Worm (Caenorhabditis elegans) whole organism, L1 larva: ENCODE measurements around the gene nhr-283.
"Not testable (repeated sequence)": the region's sequence is repeated elsewhere in the genome, so short reads cannot be mapped to it uniquely, and the experiment has no call there.

Source experiments
- C16A3.4 ChIP-seq: fragments of 150-350 bp; optimal IDR thresholded peaks from 2 replicates; lab custom pipeline; 2014; ENCODE audit warnings: missing biosample characterization, missing genetic modification characterization
- F16B12.6 ChIP-seq: fragments of 150-350 bp; optimal IDR thresholded peaks from 2 replicates; lab custom pipeline; 2014; ENCODE audit warnings: missing biosample characterization, missing genetic modification characterization
- Y116A8C.19 ChIP-seq: sonication (generic microtip); optimal IDR thresholded peaks from 2 replicates; lab custom pipeline; 2016; ENCODE audit warnings: missing compliant biosample characterization, missing genetic modification characterization, borderline replicate concordance
- aha-1 ChIP-seq: fragments of 150-350 bp; optimal IDR thresholded peaks from 2 replicates; lab custom pipeline; 2014; ENCODE audit warnings: missing biosample characterization, missing genetic modification characterization
- alr-1 ChIP-seq: fragments of 200-800 bp; sonication (Bioruptor generic); optimal IDR thresholded peaks from 2 replicates; lab custom pipeline; 2018; ENCODE audit warnings: borderline replicate concordance, mild to moderate bottlenecking, missing genetic modification characterization, missing compliant biosample characterization
- aly-2 ChIP-seq: fragments of 150-350 bp; optimal IDR thresholded peaks from 2 replicates; lab custom pipeline; 2014; ENCODE audit warnings: missing biosample characterization, missing genetic modification characterization
- dsc-1 ChIP-seq: sonication (generic microtip); optimal IDR thresholded peaks from 2 replicates; lab custom pipeline; 2016; ENCODE audit warnings: mild to moderate bottlenecking, missing genetic modification characterization, missing compliant biosample characterization
- egl-27 ChIP-seq, 2 experiments: fragments of 150-350 bp in 1 of 2; sonication (generic microtip); optimal IDR thresholded peaks; 3 replicates each; lab custom pipeline; 2017 to 2018; ENCODE audit warnings: missing biosample characterization in 2 of 2, missing genetic modification characterization in 2 of 2, missing genetic modification reagents in 2 of 2
- elt-2 ChIP-seq: sonication (generic microtip); optimal IDR thresholded peaks from 2 replicates; lab custom pipeline; 2016; ENCODE audit warnings: missing genetic modification characterization, mild to moderate bottlenecking, inconsistent platforms, missing compliant biosample characterization, missing genetic modification reagents
- fkh-8 ChIP-seq: sonication (generic microtip); optimal IDR thresholded peaks from 2 replicates; lab custom pipeline; 2016; ENCODE audit warnings: mild to moderate bottlenecking, missing genetic modification characterization, missing compliant biosample characterization
- grh-1 ChIP-seq: fragments of 200-800 bp; sonication (Bioruptor generic); IDR thresholded peaks from 2 replicates; pipeline ENCODE4 v1.3.6; 2022; ENCODE audit warnings: missing genetic modification reagents, missing genetic modification characterization, missing compliant biosample characterization
- hpl-2 ChIP-seq: fragments of 150-350 bp; optimal IDR thresholded peaks from 2 replicates; lab custom pipeline; 2014; ENCODE audit warnings: missing biosample characterization, missing genetic modification reagents, missing genetic modification characterization
- irx-1 ChIP-seq: sonication (generic microtip); optimal IDR thresholded peaks from 2 replicates; lab custom pipeline; 2016; ENCODE audit warnings: missing genetic modification characterization, missing compliant biosample characterization
- isw-1 ChIP-seq: fragments of 200-800 bp; sonication (Bioruptor generic); IDR thresholded peaks from 2 replicates; pipeline ENCODE4 v1.3.6; 2022; ENCODE audit warnings: missing genetic modification characterization, missing compliant biosample characterization
- jun-1 ChIP-seq: fragments of 150-350 bp; optimal IDR thresholded peaks from 2 replicates; lab custom pipeline; 2014; ENCODE audit warnings: missing biosample characterization, missing genetic modification reagents, missing genetic modification characterization
- lin-13 ChIP-seq: fragments of 150-350 bp; optimal IDR thresholded peaks from 2 replicates; lab custom pipeline; 2014; ENCODE audit warnings: missing biosample characterization, missing genetic modification reagents, missing genetic modification characterization
- lin-14 ChIP-seq: fragments of 200-800 bp; sonication (Bioruptor generic); optimal IDR thresholded peaks from 2 replicates; lab custom pipeline; 2018; ENCODE audit warnings: mild to moderate bottlenecking, missing genetic modification characterization, moderate library complexity, missing compliant biosample characterization
- lin-35 ChIP-seq, 2 experiments: fragments of 150-350 bp; optimal IDR thresholded peaks; 2 replicates each; lab custom pipeline; 2014; ENCODE audit warnings: missing biosample characterization in 2 of 2, missing genetic modification characterization in 2 of 2, missing genetic modification reagents in 2 of 2
- mdl-1 ChIP-seq, 2 experiments: fragments of 150-350 bp; optimal IDR thresholded peaks; 2 replicates each; lab custom pipeline; 2014 to 2017; ENCODE audit warnings: missing biosample characterization in 2 of 2, missing genetic modification characterization in 2 of 2, inconsistent platforms in 1 of 2
- nhr-11 ChIP-seq: fragments of 150-350 bp; optimal IDR thresholded peaks from 2 replicates; lab custom pipeline; 2014; ENCODE audit warnings: missing biosample characterization, missing genetic modification characterization
- nhr-12 ChIP-seq: sonication (generic microtip); optimal IDR thresholded peaks from 2 replicates; lab custom pipeline; 2017; ENCODE audit warnings: missing biosample characterization, missing genetic modification characterization
- nhr-28 ChIP-seq: fragments of 150-350 bp; optimal IDR thresholded peaks from 2 replicates; lab custom pipeline; 2014; ENCODE audit warnings: missing biosample characterization, missing genetic modification characterization
- nhr-71 ChIP-seq: sonication (generic microtip); optimal IDR thresholded peaks from 2 replicates; lab custom pipeline; 2016; ENCODE audit warnings: mild to moderate bottlenecking, missing genetic modification characterization, moderate library complexity, missing compliant biosample characterization
- nhr-76 ChIP-seq: sonication (generic microtip); optimal IDR thresholded peaks from 2 replicates; lab custom pipeline; 2017; ENCODE audit warnings: missing biosample characterization, missing genetic modification characterization
- nhr-77 ChIP-seq: fragments of 150-350 bp; optimal IDR thresholded peaks from 2 replicates; lab custom pipeline; 2014; ENCODE audit warnings: missing biosample characterization, missing genetic modification characterization
- pag-3 ChIP-seq: sonication (generic microtip); optimal IDR thresholded peaks from 2 replicates; lab custom pipeline; 2017; ENCODE audit warnings: missing genetic modification characterization, mild to moderate bottlenecking, missing compliant biosample characterization, antibody characterized with exemption, borderline replicate concordance; ENCODE audit not compliant: insufficient read depth
- pax-3 ChIP-seq: fragments of 200-800 bp; sonication (Bioruptor generic); optimal IDR thresholded peaks from 2 replicates; lab custom pipeline; 2018; ENCODE audit warnings: mild to moderate bottlenecking, missing genetic modification characterization, moderate library complexity, missing compliant biosample characterization
- rnt-1 ChIP-seq: sonication (generic microtip); optimal IDR thresholded peaks from 2 replicates; lab custom pipeline; 2016; ENCODE audit warnings: mild to moderate bottlenecking, missing genetic modification characterization, moderate library complexity, missing compliant biosample characterization
- snpc-4 ChIP-seq: fragments of 150-350 bp; optimal IDR thresholded peaks from 2 replicates; lab custom pipeline; 2014; ENCODE audit warnings: missing biosample characterization, missing genetic modification characterization
- snu-23 ChIP-seq: sonication (generic microtip); optimal IDR thresholded peaks from 2 replicates; lab custom pipeline; 2016; ENCODE audit warnings: missing genetic modification characterization, missing compliant biosample characterization
- sox-4 ChIP-seq: sonication (generic microtip); optimal IDR thresholded peaks from 2 replicates; lab custom pipeline; 2016; ENCODE audit warnings: missing genetic modification characterization, missing compliant biosample characterization
- sup-37 ChIP-seq: fragments of 200-800 bp; sonication (Bioruptor generic); optimal IDR thresholded peaks from 2 replicates; lab custom pipeline; 2018; ENCODE audit warnings: mild to moderate bottlenecking, missing genetic modification characterization, missing compliant biosample characterization
- tbx-2 ChIP-seq: sonication (generic microtip); optimal IDR thresholded peaks from 2 replicates; lab custom pipeline; 2016; ENCODE audit warnings: missing genetic modification characterization, missing compliant biosample characterization
- tlp-1 ChIP-seq: fragments of 150-350 bp; optimal IDR thresholded peaks from 2 replicates; lab custom pipeline; 2014; ENCODE audit warnings: missing biosample characterization, missing genetic modification characterization
- unc-30 ChIP-seq: sonication (generic microtip); optimal IDR thresholded peaks from 2 replicates; lab custom pipeline; 2017; ENCODE audit warnings: missing biosample characterization, missing genetic modification characterization
- unc-98 ChIP-seq: fragments of 200-800 bp; sonication (Bioruptor generic); IDR thresholded peaks from 2 replicates; pipeline ENCODE4 v1.3.6; 2022; ENCODE audit warnings: missing genetic modification characterization, missing compliant biosample characterization
- vab-15 ChIP-seq: sonication (generic microtip); optimal IDR thresholded peaks from 2 replicates; lab custom pipeline; 2017; ENCODE audit warnings: missing genotype, mild to moderate bottlenecking, missing genetic modification characterization, missing compliant biosample characterization
- xbp-1 ChIP-seq: sonication (generic microtip); optimal IDR thresholded peaks from 2 replicates; lab custom pipeline; 2016; ENCODE audit warnings: missing genetic modification characterization, missing compliant biosample characterization

nhr-283 gene

ce11 chrV:15757645-15758044 lies 18.9 kb downstream of the nhr-283 start:
- TF ChIP-seq sup-37 (GFP tag; lab: Kevin White, UChicago) (no peak), nhr-77 (tag; lab: Kevin White, UChicago) (no peak), elt-2 (tag; lab: Kevin White, UChicago) (no peak), xbp-1 (tag; lab: Kevin White, UChicago) (no peak), C16A3.4 (tag; lab: Kevin White, UChicago) (no peak), aly-2 (tag; lab: Kevin White, UChicago) (no peak), unc-98 (no peak), nhr-28 (tag; lab: Kevin White, UChicago) (no peak), alr-1 (tag; lab: Kevin White, UChicago) (no peak), dsc-1 (tag; lab: Kevin White, UChicago) (no peak), pax-3 (tag; lab: Kevin White, UChicago) (no peak)

ce11 chrV:15754731-15755130 lies 21.8 kb downstream of the nhr-283 start, which contains the start of gene str-8:
TSS of gene str-8 (plus strand) at chrV:15755031.
- TF ChIP-seq nhr-71 (tag; lab: Kevin White, UChicago); irx-1 (tag; lab: Kevin White, UChicago); nhr-76: not testable (repeated sequence)

- not testable (repeated sequence) for TF ChIP-seq egl-27 (tag; optimal IDR thresholded peaks at IDR 0.05; lab: Kevin White, UChicago); nhr-77 (tag; lab: Kevin White, UChicago); xbp-1 (tag; lab: Kevin White, UChicago)
Observed at ce11 chrV:15752941-15753340, 23.6 kb downstream of the nhr-283 start, which contains the start of gene str-5. TSS of gene str-5 (plus strand) at chrV:15753241.

- no peak for TF ChIP-seq isw-1
- TF ChIP-seq fkh-8 (tag; lab: Kevin White, UChicago): no peak
- no peak for TF ChIP-seq nhr-11
- TF ChIP-seq dsc-1 (tag; lab: Kevin White, UChicago): no peak
- no peak for TF ChIP-seq nhr-77 (tag; lab: Kevin White, UChicago)
- no peak for TF ChIP-seq Y116A8C.19 (tag; lab: Kevin White, UChicago)
- no peak for TF ChIP-seq pag-3 (tag; lab: Kevin White, UChicago)
- no peak for TF ChIP-seq rnt-1
- TF ChIP-seq snu-23: no peak
- TF ChIP-seq aha-1 (tag; lab: Kevin White, UChicago): no peak
- TF ChIP-seq snpc-4 (tag; lab: Kevin White, UChicago): no peak
- TF ChIP-seq vab-15: no peak
- TF ChIP-seq alr-1 (tag; lab: Kevin White, UChicago): no peak
- TF ChIP-seq lin-14 (GFP tag; lab: Kevin White, UChicago): no peak
- TF ChIP-seq, all 84 proteins: peak for 0
Observed at ce11 chrV:15752049-15752448, 24.5 kb downstream of the nhr-283 start, which contains the start of gene str-43. TSS of gene str-43 (minus strand) at chrV:15752149.

ce11 chrV:15750130-15750529 lies 26.4 kb downstream of the nhr-283 start, which contains the start of gene str-6:
TSS of gene str-6 (minus strand) at chrV:15750230.
- no peak for TF ChIP-seq lin-35 (GFP tag; optimal IDR thresholded peaks at IDR 0.05; lab: Kevin White, UChicago)
- TF ChIP-seq F16B12.6: no peak
- no peak for TF ChIP-seq hpl-2
- TF ChIP-seq grh-1 (GFP tag; lab: Robert Waterston, UW): no peak
- TF ChIP-seq Y116A8C.19 (tag; lab: Kevin White, UChicago): no peak
- no peak for TF ChIP-seq nhr-12 (tag; lab: Kevin White, UChicago)
- TF ChIP-seq sox-4 (tag; lab: Kevin White, UChicago): no peak
- TF ChIP-seq lin-13 (GFP tag; lab: Kevin White, UChicago): no peak
- no peak for TF ChIP-seq tlp-1 (tag; lab: Kevin White, UChicago)
- TF ChIP-seq tbx-2 (tag; lab: Kevin White, UChicago): no peak
- no peak for TF ChIP-seq irx-1 (tag; lab: Kevin White, UChicago)
- TF ChIP-seq unc-30 (tag; lab: Kevin White, UChicago): no peak
- TF ChIP-seq mdl-1 (tag; optimal IDR thresholded peaks at IDR 0.05; lab: Kevin White, UChicago): no peak
- TF ChIP-seq jun-1: no peak
